Worm (Caenorhabditis elegans): ENCODE data around the gene W02F12.2.

The W02F12.2 gene

ce11 chrV:6726279-6726678 lies 28.8 kb upstream of the W02F12.2 start (continued):
- TF ChIP-seq ztf-4 (tag; optimal IDR thresholded peaks at IDR 0.05) = no peak

DNA sequence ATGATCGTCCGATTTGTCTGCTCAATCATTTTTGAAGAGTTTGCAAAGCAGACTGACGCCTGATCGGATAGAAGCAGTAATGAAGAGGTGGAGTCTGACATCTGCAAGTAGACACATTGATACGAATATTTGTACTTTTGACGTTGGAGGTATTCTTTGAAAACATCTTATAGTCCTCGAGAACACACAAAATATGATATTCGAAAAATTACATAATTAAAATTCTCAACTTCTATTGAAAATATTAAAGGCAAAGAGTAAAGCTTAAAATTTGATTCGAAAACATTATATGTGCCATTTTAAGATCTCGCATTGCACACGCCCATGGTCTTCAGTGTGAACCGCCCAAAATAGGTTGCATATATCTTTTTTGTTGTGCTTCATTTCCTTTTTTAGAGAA lies 24.9 kb upstream of the W02F12.2 start, which contains the start of gene ZC487.2:
ZC487.2 (minus strand) TSS at position 101 of the 400 bp plus-strand sequence.
- TF ChIP-seq nhr-11 (tag; optimal IDR thresholded peaks at IDR 0.05) (no peak), blmp-1 (tag; optimal IDR thresholded peaks at IDR 0.05) (no peak), dsc-1 (tag; optimal IDR thresholded peaks at IDR 0.05) (no peak), mep-1 (tag; optimal IDR thresholded peaks at IDR 0.05) (no peak)

DNA sequence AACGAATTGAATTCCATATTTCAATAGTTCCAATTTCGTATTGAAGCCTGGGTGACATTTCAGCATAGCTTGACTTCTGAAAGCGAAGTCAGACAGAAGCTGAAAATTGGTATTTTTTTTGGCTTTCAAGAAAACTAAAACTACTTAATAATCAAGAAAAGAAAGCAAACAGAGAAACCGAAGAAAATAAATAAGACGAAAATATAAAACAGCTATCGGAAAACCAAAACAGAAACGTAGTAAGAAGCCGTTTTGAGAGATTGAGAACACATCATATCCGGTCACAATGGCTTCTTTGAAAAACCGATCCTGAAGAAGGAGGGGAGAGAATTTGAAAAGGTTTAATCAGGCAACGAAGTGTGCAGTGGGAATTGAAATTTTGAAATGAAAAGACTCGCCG lies 20.8 kb upstream of the W02F12.2 start, which contains the start of gene srg-30:
srg-30 (minus strand) TSS at position 101 of the 400 bp plus-strand sequence.
- TF ChIP-seq tbx-2 (tag; optimal IDR thresholded peaks at IDR 0.05) (no peak), efl-1 (optimal IDR thresholded peaks at IDR 0.05) (no peak), efl-1 (GFP tag; optimal IDR thresholded peaks at IDR 0.05 in 1 of 2) (no peak), hlh-17 (GFP tag; optimal IDR thresholded peaks at IDR 0.05; ENCODE audit: borderline replicate concordance) (no peak), nhr-19 (GFP tag; conservative IDR thresholded peaks at IDR 0.05) (no peak), mdl-1 (tag; optimal IDR thresholded peaks at IDR 0.05) (no peak), ets-5 (GFP tag; IDR thresholded peaks at IDR 0.05) (no peak), C16A3.4 (tag; optimal IDR thresholded peaks at IDR 0.05) (no peak), sptf-1 (tag; optimal IDR thresholded peaks at IDR 0.05) (no peak), nhr-28 (tag; optimal IDR thresholded peaks at IDR 0.05) (no peak), sox-4 (tag; optimal IDR thresholded peaks at IDR 0.05) (no peak), nhr-77 (tag; optimal IDR thresholded peaks at IDR 0.05) (no peak), ztf-4 (tag; optimal IDR thresholded peaks at IDR 0.05) (no peak), nhr-12 (tag; optimal IDR thresholded peaks at IDR 0.05) (no peak), nhr-71 (tag; optimal IDR thresholded peaks at IDR 0.05) (no peak), unc-86 (tag; optimal IDR thresholded peaks at IDR 0.05) (no peak), xbp-1 (tag; optimal IDR thresholded peaks at IDR 0.05) (no peak), zip-4 (GFP tag; optimal IDR thresholded peaks at IDR 0.05) (no peak), ceh-90 (tag; optimal IDR thresholded peaks at IDR 0.05) (no peak)

DNA sequence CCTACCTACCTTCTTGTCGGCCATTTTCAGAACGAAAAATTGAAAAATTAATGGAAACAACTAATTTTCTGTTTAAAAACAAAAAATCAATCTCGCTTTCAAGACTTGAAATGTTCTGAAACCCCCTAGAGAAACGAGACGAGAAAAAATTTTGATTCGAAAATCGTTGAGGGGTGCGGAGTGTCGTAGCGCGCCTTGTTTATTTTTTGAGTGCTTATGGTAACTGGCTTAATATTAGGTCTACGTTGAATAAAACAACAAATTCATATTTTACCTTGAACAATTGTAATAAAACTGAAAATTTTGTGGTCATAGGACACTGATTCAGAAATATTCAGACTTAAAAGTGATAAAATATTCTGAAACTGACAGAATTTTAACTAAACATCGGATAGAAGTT lies 13.0 kb upstream of the W02F12.2 start, which contains the start of gene sna-1:
sna-1 (minus strand) TSS at position 218 of the 400 bp plus-strand sequence.
- TF ChIP-seq snu-23 (GFP tag; optimal IDR thresholded peaks at IDR 0.05) = peak; percentile 7
- TF ChIP-seq tlp-1 (tag; optimal IDR thresholded peaks at IDR 0.05) = no peak
- TF ChIP-seq egl-27 (tag; optimal IDR thresholded peaks at IDR 0.05) = no peak
- TF ChIP-seq snpc-4 (tag; optimal IDR thresholded peaks at IDR 0.05) = no peak
- no peak for TF ChIP-seq ceh-82 (tag; optimal IDR thresholded peaks at IDR 0.05)
- TF ChIP-seq ztf-4 (tag; optimal IDR thresholded peaks at IDR 0.05) = no peak
- TF ChIP-seq C16A3.4 (tag; optimal IDR thresholded peaks at IDR 0.05) = no peak
- TF ChIP-seq dsc-1 (tag; optimal IDR thresholded peaks at IDR 0.05) = no peak
- peak in 1 of 2 experiments; percentile 44 for TF ChIP-seq lsy-2 (tag; optimal IDR thresholded peaks at IDR 0.05)
- TF ChIP-seq lin-14 (GFP tag; optimal IDR thresholded peaks at IDR 0.05) = no peak
- no peak for TF ChIP-seq C34B4.2 (tag; optimal IDR thresholded peaks at IDR 0.05)
- peak in 1 of 2 experiments; percentile 33 for TF ChIP-seq lin-35 (GFP tag; optimal IDR thresholded peaks at IDR 0.05)
- TF ChIP-seq zip-4 (GFP tag; optimal IDR thresholded peaks at IDR 0.05) = no peak
- peak; percentile 20 for TF ChIP-seq lin-15B (tag; optimal IDR thresholded peaks at IDR 0.05)
- TF ChIP-seq efl-1 (optimal IDR thresholded peaks at IDR 0.05) = peak in 1 of 2 experiments; percentile 6
- TF ChIP-seq efl-1 (GFP tag; optimal IDR thresholded peaks at IDR 0.05 in 1 of 2) = peak; percentile 4 to 66
- TF ChIP-seq nhr-12 (tag; optimal IDR thresholded peaks at IDR 0.05) = no peak
- no peak for TF ChIP-seq tbx-2 (tag; optimal IDR thresholded peaks at IDR 0.05)
- TF ChIP-seq blmp-1 (tag; optimal IDR thresholded peaks at IDR 0.05) = no peak
- TF ChIP-seq mab-9 (GFP tag; IDR thresholded peaks at IDR 0.05) = no peak
- no peak for TF ChIP-seq efl-3 (GFP tag; optimal IDR thresholded peaks at IDR 0.05)
- TF ChIP-seq unc-98 (GFP tag; IDR thresholded peaks at IDR 0.05) = no peak
- TF ChIP-seq nhr-11 (tag; optimal IDR thresholded peaks at IDR 0.05) = no peak
- no peak for TF ChIP-seq aly-2 (tag; optimal IDR thresholded peaks at IDR 0.05)
- peak in 1 of 3 experiments; percentile 24 for TF ChIP-seq dpl-1 (GFP tag; optimal IDR thresholded peaks at IDR 0.05)
- no peak for TF ChIP-seq pax-3 (tag; optimal IDR thresholded peaks at IDR 0.05)
- no peak for TF ChIP-seq unc-30 (tag; optimal IDR thresholded peaks at IDR 0.05)
- TF ChIP-seq zag-1 (tag; optimal IDR thresholded peaks at IDR 0.05) = no peak
- no peak for TF ChIP-seq unc-130 (tag; optimal IDR thresholded peaks at IDR 0.05)
- no peak for TF ChIP-seq skn-1 (tag; optimal IDR thresholded peaks at IDR 0.05)
- TF ChIP-seq grh-1 (GFP tag; IDR thresholded peaks at IDR 0.05) = no peak
- TF ChIP-seq fkh-10 (GFP tag; optimal IDR thresholded peaks at IDR 0.05) = no peak
- no peak for TF ChIP-seq unc-62 (GFP tag; optimal IDR thresholded peaks at IDR 0.05)
- TF ChIP-seq fos-1 (tag; optimal IDR thresholded peaks at IDR 0.05) = no peak
- no peak for TF ChIP-seq hpl-2 (GFP tag; optimal IDR thresholded peaks at IDR 0.05)

Data from whole organism, L1 larva.